Worm (Caenorhabditis elegans) whole organism, L3 larva: Measurements from ENCODE around the gene F45E1.2.
A peak's percentile ranks its signal among the peaks of the same experiment; 100 is the strongest.

ENCODE experiments used
- R02D3.7 ChIP-seq: fragments of 150-350 bp; optimal IDR thresholded peaks from 2 replicates; lab custom pipeline; 2014; ENCODE audit warnings: missing biosample characterization, missing genetic modification characterization
- ZK546.5 ChIP-seq: sonication (generic microtip); optimal IDR thresholded peaks from 2 replicates; lab custom pipeline; 2017; ENCODE audit warnings: missing biosample characterization, missing genetic modification characterization
- aly-2 ChIP-seq: fragments of 150-350 bp; optimal IDR thresholded peaks from 2 replicates; lab custom pipeline; 2014; ENCODE audit warnings: missing biosample characterization, missing genetic modification characterization
- ama-1 ChIP-seq: fragments of 150-350 bp; optimal IDR thresholded peaks from 2 replicates; lab custom pipeline; 2018
- ceh-16 ChIP-seq: sonication (generic microtip); optimal IDR thresholded peaks from 2 replicates; lab custom pipeline; 2017; ENCODE audit warnings: missing biosample characterization, missing genetic modification characterization
- ceh-28 ChIP-seq: fragments of 150-350 bp; optimal IDR thresholded peaks from 2 replicates; lab custom pipeline; 2014; ENCODE audit warnings: missing biosample characterization, missing genetic modification reagents, missing genetic modification characterization
- ceh-82 ChIP-seq: fragments of 150-350 bp; optimal IDR thresholded peaks from 2 replicates; lab custom pipeline; 2014; ENCODE audit warnings: missing biosample characterization, missing genetic modification characterization
- ceh-9 ChIP-seq: sonication (generic microtip); optimal IDR thresholded peaks from 2 replicates; lab custom pipeline; 2018; ENCODE audit warnings: missing biosample characterization, missing genetic modification characterization
- daf-12 ChIP-seq: fragments of 150-350 bp; optimal IDR thresholded peaks from 2 replicates; lab custom pipeline; 2014; ENCODE audit warnings: missing biosample characterization, missing genetic modification reagents, missing genetic modification characterization
- egl-27 ChIP-seq: sonication (generic microtip); optimal IDR thresholded peaks from 4 replicates; lab custom pipeline; 2017; ENCODE audit warnings: missing biosample characterization, missing genetic modification reagents, missing genetic modification characterization
- egl-5 ChIP-seq: fragments of 150-350 bp; optimal IDR thresholded peaks from 2 replicates; lab custom pipeline; 2017; ENCODE audit warnings: missing biosample characterization, missing genetic modification reagents, missing genetic modification characterization, inconsistent platforms
- elt-1 ChIP-seq: fragments of 150-350 bp; optimal IDR thresholded peaks from 2 replicates; lab custom pipeline; 2014; ENCODE audit warnings: missing biosample characterization, missing genetic modification characterization
- elt-2 ChIP-seq: sonication (generic microtip); optimal IDR thresholded peaks from 2 replicates; lab custom pipeline; 2016; ENCODE audit warnings: missing genetic modification reagents, mild to moderate bottlenecking, missing genetic modification characterization, missing compliant biosample characterization
- elt-3 ChIP-seq, 3 experiments: fragments of 150-350 bp in 1 of 3; sonication (generic microtip) in 2 of 3; optimal IDR thresholded peaks; 2 replicates in 2 of 3; 4 replicates in 1 of 3; lab custom pipeline; 2014 to 2017; ENCODE audit warnings: missing biosample characterization in 3 of 3, missing genetic modification characterization in 3 of 3
- eor-1 ChIP-seq, 2 experiments: fragments of 150-350 bp; optimal IDR thresholded peaks; 2 replicates each; lab custom pipeline; 2014 to 2018; ENCODE audit warnings: missing biosample characterization in 2 of 2, missing genetic modification characterization in 2 of 2
- fkh-10 ChIP-seq: sonication (generic microtip); optimal IDR thresholded peaks from 2 replicates; lab custom pipeline; 2017; ENCODE audit warnings: missing biosample characterization, missing genetic modification reagents, missing genetic modification characterization
- fkh-2 ChIP-seq: fragments of 150-350 bp; optimal IDR thresholded peaks from 2 replicates; lab custom pipeline; 2014; ENCODE audit warnings: missing biosample characterization, missing genetic modification reagents, missing genetic modification characterization
- fos-1 ChIP-seq: fragments of 150-350 bp; optimal IDR thresholded peaks from 2 replicates; lab custom pipeline; 2014; ENCODE audit warnings: missing biosample characterization, missing genetic modification characterization
- hmg-11 ChIP-seq: sonication (generic microtip); optimal IDR thresholded peaks from 2 replicates; lab custom pipeline; 2016; ENCODE audit warnings: missing genetic modification characterization, missing compliant biosample characterization
- jun-1 ChIP-seq: fragments of 150-350 bp; optimal IDR thresholded peaks from 2 replicates; lab custom pipeline; 2014; ENCODE audit warnings: missing biosample characterization, missing genetic modification reagents, missing genetic modification characterization
- lin-15B ChIP-seq: fragments of 150-350 bp; optimal IDR thresholded peaks from 2 replicates; lab custom pipeline; 2014; ENCODE audit warnings: missing biosample characterization, missing genetic modification characterization
- lin-39 ChIP-seq: fragments of 150-350 bp; optimal IDR thresholded peaks from 2 replicates; lab custom pipeline; 2018; ENCODE audit warnings: missing biosample characterization, missing genetic modification reagents, missing genetic modification characterization
- lsy-12 ChIP-seq: sonication (generic microtip); optimal IDR thresholded peaks from 2 replicates; lab custom pipeline; 2016; ENCODE audit warnings: mild to moderate bottlenecking, missing genetic modification characterization, missing compliant biosample characterization
- mdl-1 ChIP-seq: fragments of 150-350 bp; optimal IDR thresholded peaks from 2 replicates; lab custom pipeline; 2014; ENCODE audit warnings: missing biosample characterization, missing genetic modification characterization
- mml-1 ChIP-seq: fragments of 150-350 bp; sonication (generic microtip); optimal IDR thresholded peaks from 3 replicates; lab custom pipeline; 2014; ENCODE audit warnings: missing biosample characterization, missing genetic modification characterization
- nfya-1 ChIP-seq: sonication (generic microtip); optimal IDR thresholded peaks from 2 replicates; lab custom pipeline; 2017; ENCODE audit warnings: missing genetic modification characterization, mild to moderate bottlenecking, missing compliant biosample characterization, antibody characterized with exemption, moderate library complexity; ENCODE audit not compliant: insufficient read depth
- nhr-11 ChIP-seq: fragments of 150-350 bp; optimal IDR thresholded peaks from 2 replicates; lab custom pipeline; 2014; ENCODE audit warnings: missing biosample characterization, missing genetic modification characterization
- nhr-12 ChIP-seq: fragments of 150-350 bp; optimal IDR thresholded peaks from 2 replicates; lab custom pipeline; 2014; ENCODE audit warnings: missing biosample characterization, missing genetic modification characterization
- nhr-23 ChIP-seq: fragments of 150-350 bp; optimal IDR thresholded peaks from 2 replicates; lab custom pipeline; 2014; ENCODE audit warnings: missing biosample characterization, missing genetic modification reagents, missing genetic modification characterization
- nhr-237 ChIP-seq: fragments of 150-350 bp; optimal IDR thresholded peaks from 2 replicates; lab custom pipeline; 2014; ENCODE audit warnings: missing biosample characterization, missing genetic modification characterization
- nhr-25 ChIP-seq: sonication (generic microtip); optimal IDR thresholded peaks from 2 replicates; lab custom pipeline; 2017; ENCODE audit warnings: missing biosample characterization, missing genetic modification characterization
- nhr-28 ChIP-seq: fragments of 150-350 bp; optimal IDR thresholded peaks from 2 replicates; lab custom pipeline; 2014; ENCODE audit warnings: missing biosample characterization, missing genetic modification characterization
- nhr-43 ChIP-seq: sonication (generic microtip); optimal IDR thresholded peaks from 2 replicates; lab custom pipeline; 2016; ENCODE audit warnings: mild to moderate bottlenecking, missing genetic modification characterization, missing compliant biosample characterization; ENCODE audit not compliant: poor library complexity, severe bottlenecking
- nhr-67 ChIP-seq: fragments of 150-350 bp; optimal IDR thresholded peaks from 2 replicates; lab custom pipeline; 2014; ENCODE audit warnings: missing biosample characterization, missing genetic modification characterization
- nhr-76 ChIP-seq: fragments of 150-350 bp; sonication (generic microtip); optimal IDR thresholded peaks from 5 replicates; lab custom pipeline; 2014; ENCODE audit warnings: missing biosample characterization, missing genetic modification characterization
- nhr-77 ChIP-seq: fragments of 150-350 bp; optimal IDR thresholded peaks from 2 replicates; lab custom pipeline; 2014; ENCODE audit warnings: missing biosample characterization, missing genetic modification characterization
- pha-4 ChIP-seq: fragments of 150-350 bp; optimal IDR thresholded peaks from 2 replicates; lab custom pipeline; 2014; ENCODE audit warnings: missing biosample characterization, missing genetic modification reagents, missing genetic modification characterization
- pqm-1 ChIP-seq: fragments of 150-350 bp; optimal IDR thresholded peaks from 2 replicates; lab custom pipeline; 2017; ENCODE audit warnings: missing biosample characterization, missing genetic modification characterization, inconsistent platforms
- sea-2 ChIP-seq: fragments of 150-350 bp; sonication (generic microtip); optimal IDR thresholded peaks from 4 replicates; lab custom pipeline; 2014; ENCODE audit warnings: missing biosample characterization, missing genetic modification reagents, missing genetic modification characterization
- skn-1 ChIP-seq: fragments of 150-350 bp; optimal IDR thresholded peaks from 2 replicates; lab custom pipeline; 2014; ENCODE audit warnings: missing biosample characterization, missing genetic modification characterization
- snpc-4 ChIP-seq: fragments of 150-350 bp; optimal IDR thresholded peaks from 2 replicates; lab custom pipeline; 2014; ENCODE audit warnings: missing biosample characterization, missing genetic modification characterization
- tbx-2 ChIP-seq: sonication (generic microtip); optimal IDR thresholded peaks from 2 replicates; lab custom pipeline; 2016; ENCODE audit warnings: mild to moderate bottlenecking, missing genetic modification characterization, missing compliant biosample characterization
- unc-39 ChIP-seq: sonication (generic microtip); optimal IDR thresholded peaks from 4 replicates; lab custom pipeline; 2017; ENCODE audit warnings: missing biosample characterization, missing genetic modification characterization
- unc-62 ChIP-seq: fragments of 150-350 bp; sonication (generic microtip); optimal IDR thresholded peaks from 4 replicates; lab custom pipeline; 2014; ENCODE audit warnings: missing biosample characterization, missing genetic modification reagents, missing genetic modification characterization
- zag-1 ChIP-seq: fragments of 150-350 bp; optimal IDR thresholded peaks from 2 replicates; lab custom pipeline; 2014; ENCODE audit warnings: missing biosample characterization, missing genetic modification characterization
- ztf-11 ChIP-seq: fragments of 150-350 bp; optimal IDR thresholded peaks from 2 replicates; lab custom pipeline; 2014; ENCODE audit warnings: missing biosample characterization, missing genetic modification characterization
- ztf-4 ChIP-seq: fragments of 150-350 bp; optimal IDR thresholded peaks from 2 replicates; lab custom pipeline; 2014; ENCODE audit warnings: missing biosample characterization, missing genetic modification characterization

Gene F45E1.2

ce11 chrX:8019665-8020064 lies 16.1 kb downstream of the F45E1.2 start:
- TF ChIP-seq nhr-67 (no peak), skn-1 (tag; lab: Kevin White, UChicago) (peak; percentile 23), mml-1 (tag; lab: Kevin White, UChicago) (no peak), fkh-2 (no peak), mdl-1 (tag; lab: Kevin White, UChicago) (peak; percentile 87), nfya-1 (tag; lab: Kevin White, UChicago) (peak; percentile 89), nhr-43 (tag; lab: Kevin White, UChicago) (peak; percentile 47), hmg-11 (tag; lab: Kevin White, UChicago) (peak; percentile 84), fkh-10 (peak; percentile 30), egl-5 (tag; lab: Kevin White, UChicago) (peak; percentile 94), lin-15B (tag; lab: Kevin White, UChicago) (peak; percentile 10), jun-1 (peak; percentile 91), elt-3 (tag; optimal IDR thresholded peaks at IDR 0.05; lab: Kevin White, UChicago) (no peak), ama-1 (lab: Kevin White, UChicago) (peak; percentile 91), ztf-4 (tag; lab: Kevin White, UChicago) (no peak), ceh-82 (tag; lab: Kevin White, UChicago) (peak; percentile 30), pha-4 (peak; percentile 98), pqm-1 (tag; lab: Kevin White, UChicago) (peak; percentile 63), nhr-11 (tag; lab: Kevin White, UChicago) (no peak), zag-1 (tag; lab: Kevin White, UChicago) (no peak), nhr-76 (tag; lab: Kevin White, UChicago) (peak; percentile 11), ceh-28 (tag; lab: Kevin White, UChicago) (peak; percentile 69), tbx-2 (tag; lab: Kevin White, UChicago) (peak; percentile 55), ztf-11 (tag; lab: Kevin White, UChicago) (no peak), snpc-4 (tag; lab: Kevin White, UChicago) (peak; percentile 32), nhr-237 (tag; lab: Kevin White, UChicago) (no peak), fos-1 (tag; lab: Kevin White, UChicago) (no peak), daf-12 (tag; lab: Kevin White, UChicago) (no peak), lin-39 (tag; lab: Kevin White, UChicago) (peak; percentile 93), sea-2 (GFP tag; lab: Kevin White, UChicago) (no peak), elt-1 (tag; lab: Kevin White, UChicago) (peak; percentile 31), lsy-12 (peak; percentile 89), unc-39 (tag; lab: Kevin White, UChicago) (no peak), eor-1 (tag; optimal IDR thresholded peaks at IDR 0.05; lab: Kevin White, UChicago) (peak in 1 of 2 experiments; percentile 14), nhr-77 (peak; percentile 64), unc-62 (GFP tag; lab: Kevin White, UChicago) (peak; percentile 37), elt-2 (peak; percentile 77), nhr-25 (tag; lab: Kevin White, UChicago) (peak; percentile 66), ZK546.5 (tag; lab: Kevin White, UChicago) (no peak), nhr-23 (peak; percentile 65)

ce11 chrX:8021609-8022008 lies 18.1 kb downstream of the F45E1.2 start:
- TF ChIP-seq R02D3.7 (tag; lab: Kevin White, UChicago) (no peak), fos-1 (tag; lab: Kevin White, UChicago) (no peak), nhr-43 (tag; lab: Kevin White, UChicago) (no peak), egl-5 (tag; lab: Kevin White, UChicago) (peak; percentile 92), egl-27 (peak; percentile 9), ceh-82 (tag; lab: Kevin White, UChicago) (no peak), zag-1 (tag; lab: Kevin White, UChicago) (no peak), unc-39 (tag; lab: Kevin White, UChicago) (no peak), daf-12 (tag; lab: Kevin White, UChicago) (no peak), aly-2 (tag; lab: Kevin White, UChicago) (no peak), ama-1 (lab: Kevin White, UChicago) (peak; percentile 49), fkh-2 (no peak), ceh-28 (tag; lab: Kevin White, UChicago) (no peak), jun-1 (peak; percentile 30), hmg-11 (tag; lab: Kevin White, UChicago) (peak; percentile 65), nhr-25 (tag; lab: Kevin White, UChicago) (no peak), pqm-1 (tag; lab: Kevin White, UChicago) (no peak), eor-1 (tag; optimal IDR thresholded peaks at IDR 0.05; lab: Kevin White, UChicago) (no peak), ZK546.5 (tag; lab: Kevin White, UChicago) (no peak), skn-1 (tag; lab: Kevin White, UChicago) (no peak), nfya-1 (tag; lab: Kevin White, UChicago) (peak; percentile 89), elt-2 (peak; percentile 9), lsy-12 (peak; percentile 72), ztf-11 (tag; lab: Kevin White, UChicago) (no peak), nhr-12 (tag; lab: Kevin White, UChicago) (no peak), nhr-28 (no peak), mdl-1 (tag; lab: Kevin White, UChicago) (peak; percentile 64), fkh-10 (peak; percentile 87), tbx-2 (tag; lab: Kevin White, UChicago) (peak; percentile 40), lin-39 (tag; lab: Kevin White, UChicago) (peak; percentile 95), unc-62 (GFP tag; lab: Kevin White, UChicago) (peak; percentile 80), nhr-11 (tag; lab: Kevin White, UChicago) (peak; percentile 61), ceh-16 (tag; lab: Kevin White, UChicago) (no peak), sea-2 (GFP tag; lab: Kevin White, UChicago) (no peak), lin-15B (tag; lab: Kevin White, UChicago) (peak; percentile 28), pha-4 (peak; percentile 55), nhr-23 (no peak), ceh-9 (tag; lab: Kevin White, UChicago) (no peak), nhr-77 (no peak)
